Worm (Caenorhabditis elegans): ENCODE measurements around the gene ets-10.

The ets-10 gene

ce11 chrX:4282380-4282779 is 1.6 kb upstream of the ets-10 start, which contains the start of gene C52B9.19:
C52B9.19 (plus strand) TSS chrX:4282555.
- no peak for TF ChIP-seq fkh-2 (tag; optimal IDR thresholded peaks at IDR 0.05)
- TF ChIP-seq elt-2 (tag; optimal IDR thresholded peaks at IDR 0.05): peak; percentile 68
- peak; percentile 57 for TF ChIP-seq pha-4 (tag; optimal IDR thresholded peaks at IDR 0.05)
- peak; percentile 82 for TF ChIP-seq pqm-1 (tag; optimal IDR thresholded peaks at IDR 0.05)

- TF ChIP-seq fkh-2 (tag; optimal IDR thresholded peaks at IDR 0.05): no peak
- TF ChIP-seq pha-4 (tag; optimal IDR thresholded peaks at IDR 0.05): peak; percentile 7
- TF ChIP-seq elt-2 (tag; optimal IDR thresholded peaks at IDR 0.05): peak; percentile 62
- no peak for TF ChIP-seq ceh-28 (tag; optimal IDR thresholded peaks at IDR 0.05)
- TF ChIP-seq tbx-2 (tag; optimal IDR thresholded peaks at IDR 0.05): no peak
- TF ChIP-seq nhr-77 (tag; optimal IDR thresholded peaks at IDR 0.05): no peak
- no peak for TF ChIP-seq zag-1 (tag; optimal IDR thresholded peaks at IDR 0.05)
- peak; percentile 89 for TF ChIP-seq pqm-1 (tag; optimal IDR thresholded peaks at IDR 0.05)
Measured at ce11 chrX:4284470-4284869, 481 bp downstream of the ets-10 start.

- TF ChIP-seq egl-27 (tag; optimal IDR thresholded peaks at IDR 0.05): no peak
- TF ChIP-seq nfya-1 (tag; optimal IDR thresholded peaks at IDR 0.05; ENCODE audit: insufficient read depth): peak; percentile 39
- TF ChIP-seq fkh-10 (GFP tag; optimal IDR thresholded peaks at IDR 0.05): peak; percentile 93
Measured at ce11 chrX:4285669-4286174, 1.7 kb downstream of the ets-10 start, which contains the start of gene cka-2. cka-2 (plus strand) TSS chrX:4286124.

- TF ChIP-seq elt-2 (tag; optimal IDR thresholded peaks at IDR 0.05): no peak
- no peak for TF ChIP-seq mdl-1 (tag; optimal IDR thresholded peaks at IDR 0.05)
- TF ChIP-seq sea-2 (GFP tag; optimal IDR thresholded peaks at IDR 0.05): no peak
- TF ChIP-seq ama-1 (optimal IDR thresholded peaks at IDR 0.05): no peak
- no peak for TF ChIP-seq daf-12 (tag; optimal IDR thresholded peaks at IDR 0.05)
- TF ChIP-seq pqm-1 (tag; optimal IDR thresholded peaks at IDR 0.05): no peak
Measured at ce11 chrX:4289805-4290204, 5.8 kb downstream of the ets-10 start.

ce11 chrX:4294957-4295356 is 11.0 kb downstream of the ets-10 start:
- TF ChIP-seq nhr-77 (tag; optimal IDR thresholded peaks at IDR 0.05) (no peak), elt-2 (tag; optimal IDR thresholded peaks at IDR 0.05) (peak; percentile 32), ceh-82 (tag; optimal IDR thresholded peaks at IDR 0.05) (no peak), mml-1 (tag; optimal IDR thresholded peaks at IDR 0.05) (no peak), lin-39 (tag; optimal IDR thresholded peaks at IDR 0.05) (no peak), nhr-76 (tag; optimal IDR thresholded peaks at IDR 0.05) (no peak), hmg-11 (tag; optimal IDR thresholded peaks at IDR 0.05) (no peak)

- TF ChIP-seq nhr-237 (tag; optimal IDR thresholded peaks at IDR 0.05) (no peak), daf-12 (tag; optimal IDR thresholded peaks at IDR 0.05) (no peak), ceh-82 (tag; optimal IDR thresholded peaks at IDR 0.05) (no peak), elt-1 (tag; optimal IDR thresholded peaks at IDR 0.05) (no peak), eor-1 (tag; optimal IDR thresholded peaks at IDR 0.05) (no peak), ZK546.5 (tag; optimal IDR thresholded peaks at IDR 0.05) (no peak), pha-4 (tag; optimal IDR thresholded peaks at IDR 0.05) (no peak), ceh-16 (tag; optimal IDR thresholded peaks at IDR 0.05) (no peak), ztf-11 (tag; optimal IDR thresholded peaks at IDR 0.05) (no peak), ama-1 (optimal IDR thresholded peaks at IDR 0.05) (no peak), skn-1 (tag; optimal IDR thresholded peaks at IDR 0.05) (no peak), fkh-2 (tag; optimal IDR thresholded peaks at IDR 0.05) (no peak), egl-27 (tag; optimal IDR thresholded peaks at IDR 0.05) (no peak), nhr-11 (tag; optimal IDR thresholded peaks at IDR 0.05) (no peak), nhr-23 (tag; optimal IDR thresholded peaks at IDR 0.05) (no peak), lin-39 (tag; optimal IDR thresholded peaks at IDR 0.05) (no peak), nhr-12 (tag; optimal IDR thresholded peaks at IDR 0.05) (no peak), unc-39 (tag; optimal IDR thresholded peaks at IDR 0.05) (no peak)
Measured at ce11 chrX:4295917-4296316, 11.9 kb downstream of the ets-10 start.

- TF ChIP-seq fkh-2 (tag; optimal IDR thresholded peaks at IDR 0.05): no peak
- TF ChIP-seq lin-39 (tag; optimal IDR thresholded peaks at IDR 0.05): peak; percentile 21
- peak; percentile 1 for TF ChIP-seq egl-5 (tag; optimal IDR thresholded peaks at IDR 0.05)
Measured at ce11 chrX:4297452-4297851, 13.5 kb downstream of the ets-10 start, which contains the start of gene paf-2. paf-2 (minus strand) TSS chrX:4297741.

Data from whole organism, L3 larva.